Worm (Caenorhabditis elegans): ENCODE data around the gene Y97E10AR.4.

ce11 chrV:8055170-8055569 lies 45.1 kb upstream of the Y97E10AR.4 start:
- TF ChIP-seq nfya-1 (tag; optimal IDR thresholded peaks at IDR 0.05; ENCODE audit: borderline replicate concordance, insufficient read depth) (no peak), unc-62 (GFP tag; optimal IDR thresholded peaks at IDR 0.05) (no peak), lir-1 (GFP tag; conservative IDR thresholded peaks at IDR 0.05) (no peak)
